Worm (Caenorhabditis elegans) whole organism, L2 larva: Measurements from ENCODE around the gene dyrb-1.
A peak's percentile ranks its signal among the peaks of the same experiment; 100 is the strongest.

Experiments used
- C34F6.9 ChIP-seq: fragments of 150-350 bp; optimal IDR thresholded peaks from 2 replicates; lab custom pipeline; 2014; ENCODE audit warnings: missing biosample characterization, missing genetic modification characterization
- Y55F3AM.14 ChIP-seq: fragments of 200-800 bp; sonication (Bioruptor generic); optimal IDR thresholded peaks from 2 replicates; lab custom pipeline; 2018; ENCODE audit warnings: mild to moderate bottlenecking, missing genetic modification characterization, missing compliant biosample characterization
- ama-1 ChIP-seq: fragments of 150-350 bp; optimal IDR thresholded peaks from 2 replicates; lab custom pipeline; 2018; ENCODE audit warnings: inconsistent platforms
- blmp-1 ChIP-seq: sonication (generic microtip); optimal IDR thresholded peaks from 2 replicates; lab custom pipeline; 2017; ENCODE audit warnings: missing genetic modification characterization, mild to moderate bottlenecking, missing compliant biosample characterization, antibody characterized with exemption, moderate library complexity; ENCODE audit not compliant: insufficient read depth
- ceh-82 ChIP-seq: fragments of 150-350 bp; optimal IDR thresholded peaks from 2 replicates; lab custom pipeline; 2014; ENCODE audit warnings: missing biosample characterization, missing genetic modification characterization
- elt-3 ChIP-seq: sonication (generic microtip); optimal IDR thresholded peaks from 2 replicates; lab custom pipeline; 2017; ENCODE audit warnings: missing biosample characterization, missing genetic modification characterization
- fos-1 ChIP-seq: fragments of 150-350 bp; optimal IDR thresholded peaks from 2 replicates; lab custom pipeline; 2014; ENCODE audit warnings: missing biosample characterization, missing genetic modification characterization
- lin-39 ChIP-seq: fragments of 150-350 bp; optimal IDR thresholded peaks from 2 replicates; lab custom pipeline; 2014; ENCODE audit warnings: missing biosample characterization, missing genetic modification reagents, missing genetic modification characterization
- nhr-25 ChIP-seq: fragments of 150-350 bp; sonication (generic microtip); optimal IDR thresholded peaks from 3 replicates; lab custom pipeline; 2014; ENCODE audit warnings: missing biosample characterization, missing genetic modification characterization
- nhr-6 ChIP-seq: fragments of 150-350 bp; optimal IDR thresholded peaks from 2 replicates; lab custom pipeline; 2014; ENCODE audit warnings: missing biosample characterization, missing genetic modification characterization
- snpc-4 ChIP-seq: fragments of 150-350 bp; optimal IDR thresholded peaks from 2 replicates; lab custom pipeline; 2014; ENCODE audit warnings: missing biosample characterization, missing genetic modification characterization
- unc-62 ChIP-seq: fragments of 150-350 bp; optimal IDR thresholded peaks from 2 replicates; lab custom pipeline; 2014; ENCODE audit warnings: missing biosample characterization, missing genetic modification reagents, missing genetic modification characterization
- zag-1 ChIP-seq: fragments of 150-350 bp; optimal IDR thresholded peaks from 2 replicates; lab custom pipeline; 2014; ENCODE audit warnings: missing biosample characterization, missing genetic modification characterization
- ztf-4 ChIP-seq: fragments of 150-350 bp; optimal IDR thresholded peaks from 2 replicates; lab custom pipeline; 2014; ENCODE audit warnings: missing biosample characterization, missing genetic modification characterization

ce11 chrII:9108443-9108842 is 1.5 kb upstream of the dyrb-1 start, which contains the start of gene dnj-23:
- no peak for TF ChIP-seq ztf-4 (tag; lab: Kevin White, UChicago)
- TF ChIP-seq Y55F3AM.14 (GFP tag; lab: Kevin White, UChicago), result no peak
- TF ChIP-seq blmp-1, result no peak
- TF ChIP-seq nhr-6 (tag; lab: Kevin White, UChicago), result no peak
- TF ChIP-seq zag-1 (tag; lab: Kevin White, UChicago), result no peak
- no peak for TF ChIP-seq lin-39 (tag; lab: Kevin White, UChicago)
- no peak for TF ChIP-seq nhr-25 (tag; lab: Kevin White, UChicago)
- no peak for TF ChIP-seq unc-62 (GFP tag; lab: Kevin White, UChicago)
- TF ChIP-seq fos-1, result peak; percentile 1
- no peak for TF ChIP-seq snpc-4 (tag; lab: Kevin White, UChicago)
- TF ChIP-seq elt-3, result no peak
- peak; percentile 47 for TF ChIP-seq C34F6.9
- TF ChIP-seq ceh-82 (tag; lab: Kevin White, UChicago), result no peak
- no peak for TF ChIP-seq ama-1
